Worm (Caenorhabditis elegans): ENCODE results near the gene dmsr-14.

ce11 chrV:6846507-6846906, 29.4 kb upstream of the dmsr-14 start, which contains the start of gene lgc-54:
- TF ChIP-seq ztf-23 (GFP tag; IDR thresholded peaks at IDR 0.05) (no peak), cog-1 (tag; optimal IDR thresholded peaks at IDR 0.05) (no peak), tab-1 (GFP tag; IDR thresholded peaks at IDR 0.05) (no peak), med-1 (GFP tag; optimal IDR thresholded peaks at IDR 0.05; ENCODE audit: insufficient read depth) (no peak), flt-1 (GFP tag; IDR thresholded peaks at IDR 0.05) (no peak), T22C8.4 (GFP tag; IDR thresholded peaks at IDR 0.05) (no peak)
